Fruit fly (Drosophila melanogaster) whole organism, embryonic: ENCODE measurements around the gene waw.

Source experiments
- B-H2 ChIP-seq: fragments of 200-800 bp; sonication (Bioruptor generic); optimal IDR thresholded peaks from 2 replicates; lab custom pipeline; 2018; ENCODE audit warnings: missing biosample characterization, mild to moderate bottlenecking, missing genetic modification characterization
- Bgb ChIP-seq: fragments of 200-800 bp; sonication (Bioruptor generic); IDR thresholded peaks from 2 replicates; pipeline ENCODE4 v1.3.6; 2022; ENCODE audit warnings: missing biosample characterization, missing genetic modification characterization; ENCODE audit not compliant: partially characterized antibody
- Bteb2 ChIP-seq: fragments of 200-800 bp; sonication (Bioruptor generic); optimal IDR thresholded peaks from 2 replicates; lab custom pipeline; 2016; ENCODE audit warnings: missing biosample characterization, missing genetic modification characterization
- CG10543 ChIP-seq: fragments of 200-800 bp; sonication (Bioruptor generic); optimal IDR thresholded peaks from 3 replicates; lab custom pipeline; 2017; ENCODE audit warnings: missing biosample characterization, mild to moderate bottlenecking, missing genetic modification characterization, moderate library complexity
- CG12155 ChIP-seq: fragments of 200-800 bp; sonication (Bioruptor generic); optimal IDR thresholded peaks from 3 replicates; lab custom pipeline; 2016; ENCODE audit warnings: missing biosample characterization, missing genetic modification characterization
- CG12299 ChIP-seq: fragments of 200-800 bp; sonication (Bioruptor generic); optimal IDR thresholded peaks from 2 replicates; lab custom pipeline; 2018; ENCODE audit warnings: missing biosample characterization, mild to moderate bottlenecking, missing genetic modification characterization
- CG12942 ChIP-seq: fragments of 200-800 bp; sonication (Bioruptor generic); optimal IDR thresholded peaks from 3 replicates; lab custom pipeline; 2016; ENCODE audit warnings: missing biosample characterization, missing genetic modification characterization
- CG13624 ChIP-seq: fragments of 200-800 bp; sonication (Bioruptor generic); optimal IDR thresholded peaks from 2 replicates; lab custom pipeline; 2016; ENCODE audit warnings: missing biosample characterization, missing genetic modification characterization
- CG14860 ChIP-seq: fragments of 200-800 bp; sonication (Bioruptor generic); IDR thresholded peaks from 3 replicates; pipeline ENCODE4 v1.3.6; 2022; ENCODE audit warnings: missing biosample characterization, missing genetic modification characterization; ENCODE audit not compliant: partially characterized antibody
- CG17328 ChIP-seq: fragments of 200-800 bp; sonication (Bioruptor generic); IDR thresholded peaks from 2 replicates; pipeline ENCODE4 v1.3.6; 2022; ENCODE audit warnings: missing biosample characterization, missing genetic modification characterization
- CG18476 ChIP-seq: fragments of 200-800 bp; sonication (Bioruptor generic); optimal IDR thresholded peaks from 2 replicates; lab custom pipeline; 2016; ENCODE audit warnings: missing biosample characterization, mild to moderate bottlenecking, missing genetic modification characterization
- CG30403 ChIP-seq: fragments of 200-800 bp; sonication (Bioruptor generic); optimal IDR thresholded peaks from 3 replicates; lab custom pipeline; 2016; ENCODE audit warnings: missing biosample characterization, missing genetic modification characterization
- CG3281 ChIP-seq: fragments of 200-800 bp; sonication (Bioruptor generic); optimal IDR thresholded peaks from 3 replicates; lab custom pipeline; 2017; ENCODE audit warnings: missing biosample characterization, mild to moderate bottlenecking, missing genetic modification characterization
- CG6791 ChIP-seq: fragments of 200-800 bp; sonication (Bioruptor generic); IDR thresholded peaks from 3 replicates; pipeline ENCODE4 v1.3.6; 2022; ENCODE audit warnings: missing biosample characterization, missing genetic modification characterization; ENCODE audit not compliant: partially characterized antibody
- CG6854 ChIP-seq: fragments of 200-800 bp; sonication (Bioruptor generic); optimal IDR thresholded peaks from 3 replicates; lab custom pipeline; 2017; ENCODE audit warnings: missing biosample characterization, mild to moderate bottlenecking, missing genetic modification characterization
- CG7372 ChIP-seq: fragments of 200-800 bp; sonication (Bioruptor generic); IDR thresholded peaks from 2 replicates; pipeline ENCODE4 v1.3.6; 2022; ENCODE audit warnings: missing biosample characterization, missing genetic modification characterization
- CG9215 ChIP-seq: fragments of 200-800 bp; sonication (Bioruptor generic); IDR thresholded peaks from 2 replicates; pipeline ENCODE4 v1.3.6; 2022; ENCODE audit warnings: missing biosample characterization, missing genetic modification characterization
- CG9797 ChIP-seq: fragments of 200-800 bp; sonication (Bioruptor generic); optimal IDR thresholded peaks from 3 replicates; lab custom pipeline; 2018; ENCODE audit warnings: missing biosample characterization, mild to moderate bottlenecking, missing genetic modification characterization
- D ChIP-seq, 2 experiments: fragments of 200-800 bp in 1 of 2; fragments of >200 bp in 1 of 2; sonication (Bioruptor generic) in 1 of 2; optimal IDR thresholded peaks; 2 replicates in 1 of 2; 3 replicates in 1 of 2; lab custom pipeline; 2017; ENCODE audit warnings: mild to moderate bottlenecking in 1 of 2, missing biosample characterization in 1 of 2, missing genetic modification characterization in 1 of 2, missing genetic modification reagents in 1 of 2
- Dfd ChIP-seq, 2 experiments: fragments of >200 bp; optimal IDR thresholded peaks; 2 replicates each; lab custom pipeline; 2017; ENCODE audit warnings: missing biosample characterization in 2 of 2, missing genetic modification characterization in 2 of 2
- E2f2 ChIP-seq: fragments of 200-800 bp; sonication (Bioruptor generic); IDR thresholded peaks from 2 replicates; pipeline ENCODE4 v1.3.6; 2022; ENCODE audit warnings: missing biosample characterization, missing genetic modification characterization
- Ets97D ChIP-seq: fragments of 200-800 bp; sonication (Bioruptor generic); optimal IDR thresholded peaks from 3 replicates; lab custom pipeline; 2016; ENCODE audit warnings: missing biosample characterization, missing genetic modification characterization
- Hsf ChIP-seq: fragments of 200-800 bp; sonication (Bioruptor generic); optimal IDR thresholded peaks from 3 replicates; lab custom pipeline; 2016; ENCODE audit warnings: missing biosample characterization, missing genetic modification characterization
- Meics ChIP-seq: fragments of 200-800 bp; sonication (Bioruptor generic); optimal IDR thresholded peaks from 2 replicates; lab custom pipeline; 2017; ENCODE audit warnings: missing biosample characterization, mild to moderate bottlenecking, missing genetic modification characterization
- Ptx1 ChIP-seq: fragments of 200-800 bp; sonication (Bioruptor generic); IDR thresholded peaks from 2 replicates; pipeline ENCODE4 v1.3.6; 2022; ENCODE audit warnings: missing biosample characterization, missing genetic modification characterization
- Sin3A ChIP-seq: fragments of >200 bp; optimal IDR thresholded peaks from 2 replicates; lab custom pipeline; 2018
- Spps ChIP-seq: fragments of 200-800 bp; sonication (Bioruptor generic); optimal IDR thresholded peaks from 2 replicates; lab custom pipeline; 2018; ENCODE audit warnings: missing biosample characterization, mild to moderate bottlenecking, missing genetic modification characterization
- Stat92E ChIP-seq, 3 experiments: fragments of >200 bp in 2 of 3; fragments of 200-800 bp in 1 of 3; sonication (Bioruptor generic) in 1 of 3; optimal IDR thresholded peaks; 2 replicates each; lab custom pipeline; 2017 to 2019; ENCODE audit warnings: missing biosample characterization in 3 of 3, missing genetic modification characterization in 3 of 3, mild to moderate bottlenecking in 1 of 3, moderate library complexity in 1 of 3
- Trl ChIP-seq, 3 experiments: fragments of >200 bp in 2 of 3; fragments of 200-800 bp in 1 of 3; sonication (Bioruptor generic) in 1 of 3; optimal IDR thresholded peaks; 2 replicates in 1 of 3; 3 replicates in 2 of 3; lab custom pipeline; 2016 to 2017; ENCODE audit warnings: missing biosample characterization in 1 of 3, missing genetic modification characterization in 1 of 3
- Xrp1 ChIP-seq: fragments of 200-800 bp; sonication (Bioruptor generic); IDR thresholded peaks from 2 replicates; pipeline ENCODE4 v1.3.6; 2022; ENCODE audit warnings: missing biosample characterization, missing genetic modification characterization
- abd-A ChIP-seq: fragments of 200-800 bp; sonication (Bioruptor generic); optimal IDR thresholded peaks from 3 replicates; lab custom pipeline; 2019; ENCODE audit warnings: missing biosample characterization, mild to moderate bottlenecking, missing genetic modification characterization, moderate library complexity
- ac ChIP-seq: fragments of 200-800 bp; sonication (Bioruptor generic); optimal IDR thresholded peaks from 3 replicates; lab custom pipeline; 2017; ENCODE audit warnings: missing biosample characterization, mild to moderate bottlenecking, missing genetic modification characterization
- ara ChIP-seq: fragments of 200-800 bp; sonication (Bioruptor generic); IDR thresholded peaks from 2 replicates; pipeline ENCODE4 v1.3.6; 2022; ENCODE audit warnings: missing biosample characterization, missing genetic modification characterization
- bbx ChIP-seq: fragments of 200-800 bp; sonication (Bioruptor generic); IDR thresholded peaks from 2 replicates; pipeline ENCODE4 v1.3.6; 2022; ENCODE audit warnings: missing biosample characterization, missing genetic modification characterization; ENCODE audit not compliant: partially characterized antibody
- cas ChIP-seq: fragments of 200-800 bp; sonication (Bioruptor generic); IDR thresholded peaks from 2 replicates; pipeline ENCODE4 v1.3.6; 2022; ENCODE audit warnings: missing biosample characterization, missing genetic modification characterization
- cg ChIP-seq: fragments of 200-800 bp; sonication (Bioruptor generic); optimal IDR thresholded peaks from 3 replicates; lab custom pipeline; 2019; ENCODE audit warnings: missing biosample characterization, mild to moderate bottlenecking, missing genetic modification characterization, moderate library complexity
- hb ChIP-seq: fragments of 200-800 bp; sonication (Bioruptor generic); IDR thresholded peaks from 3 replicates; pipeline ENCODE4 v1.3.6; 2022; ENCODE audit warnings: missing biosample characterization, missing genetic modification characterization; ENCODE audit not compliant: partially characterized antibody
- hkb ChIP-seq, 2 experiments: fragments of 200-800 bp in 1 of 2; fragments of >200 bp in 1 of 2; sonication (Bioruptor generic) in 1 of 2; IDR thresholded peaks in 1 of 2; optimal IDR thresholded peaks in 1 of 2; 2 replicates each; pipeline versions ENCODE4 v1.3.6 to Lab custom; 2017 to 2022; ENCODE audit warnings: missing biosample characterization in 1 of 2, missing genetic modification characterization in 1 of 2
- ind ChIP-seq: fragments of 200-800 bp; sonication (Bioruptor generic); optimal IDR thresholded peaks from 3 replicates; lab custom pipeline; 2016; ENCODE audit warnings: missing biosample characterization, missing genetic modification characterization
- kah ChIP-seq: fragments of 200-800 bp; sonication (Bioruptor generic); optimal IDR thresholded peaks from 2 replicates; lab custom pipeline; 2018; ENCODE audit warnings: missing biosample characterization, mild to moderate bottlenecking, missing genetic modification characterization
- pan ChIP-seq, 4 experiments: fragments of >200 bp in 3 of 4; fragments of 200-800 bp in 1 of 4; sonication (Bioruptor generic) in 1 of 4; optimal IDR thresholded peaks in 3 of 4; IDR thresholded peaks in 1 of 4; 2 replicates each; pipeline versions ENCODE4 v1.3.6 to Lab custom; 2017 to 2022; ENCODE audit warnings: missing biosample characterization in 2 of 4, missing genetic modification characterization in 2 of 4, mixed read lengths in 1 of 4
- pb ChIP-seq: fragments of 200-800 bp; sonication (Bioruptor generic); optimal IDR thresholded peaks from 3 replicates; lab custom pipeline; 2016; ENCODE audit warnings: missing biosample characterization, missing genetic modification characterization
- phol ChIP-seq: fragments of 200-800 bp; sonication (Bioruptor generic); optimal IDR thresholded peaks from 3 replicates; lab custom pipeline; 2018; ENCODE audit warnings: missing biosample characterization, mild to moderate bottlenecking, missing genetic modification characterization, moderate library complexity
- psq ChIP-seq: fragments of 200-800 bp; sonication (Bioruptor generic); optimal IDR thresholded peaks from 2 replicates; lab custom pipeline; 2017; ENCODE audit warnings: missing biosample characterization, missing genetic modification characterization
- sima ChIP-seq: fragments of 200-800 bp; sonication (Bioruptor generic); optimal IDR thresholded peaks from 2 replicates; lab custom pipeline; 2016; ENCODE audit warnings: missing biosample characterization, missing genetic modification characterization
- sr ChIP-seq: fragments of 200-800 bp; sonication (Bioruptor generic); IDR thresholded peaks from 3 replicates; pipeline ENCODE4 v1.3.6; 2022; ENCODE audit warnings: missing biosample characterization, missing genetic modification characterization
- sug ChIP-seq: fragments of 200-800 bp; optimal IDR thresholded peaks from 2 replicates; lab custom pipeline; 2019; ENCODE audit warnings: missing biosample characterization, mild to moderate bottlenecking, missing genetic modification characterization, moderate library complexity
- unpg ChIP-seq: fragments of 200-800 bp; sonication (Bioruptor generic); optimal IDR thresholded peaks from 3 replicates; lab custom pipeline; 2018; ENCODE audit warnings: missing biosample characterization, mild to moderate bottlenecking, missing genetic modification characterization, moderate library complexity
- wdn ChIP-seq: fragments of 200-800 bp; sonication (Bioruptor generic); IDR thresholded peaks from 2 replicates; pipeline ENCODE4 v1.3.6; 2022; ENCODE audit warnings: missing biosample characterization, missing genetic modification characterization

waw gene

dm6 chrX:21315852-21316251 lies 47.0 kb upstream of the waw start, which contains the start of gene Rpt6 (continued):
- no peak for TF ChIP-seq CG6854 (GFP tag; lab: Kevin White, UChicago)
- no peak for TF ChIP-seq Xrp1
- peak; percentile 86 for TF ChIP-seq CG6791 (GFP tag; lab: Robert Waterston, UW)
- no peak for TF ChIP-seq CG3281 (GFP tag; lab: Kevin White, UChicago)
- TF ChIP-seq hkb (optimal IDR thresholded peaks at IDR 0.05; lab: Kevin White, UChicago), result no peak
- TF ChIP-seq hkb (GFP tag; IDR thresholded peaks at IDR 0.05; lab: Robert Waterston, UW), result no peak
- TF ChIP-seq CG13624, result peak; percentile 10
- no peak for TF ChIP-seq CG12942 (GFP tag; lab: Kevin White, UChicago)
- TF ChIP-seq wdn, result no peak
- no peak for TF ChIP-seq sima
- TF ChIP-seq Bgb (GFP tag; lab: Robert Waterston, UW), result peak; percentile 81
- no peak for TF ChIP-seq cas (GFP tag; lab: Robert Waterston, UW)
- TF ChIP-seq Trl (optimal IDR thresholded peaks at IDR 0.05; lab: Kevin White, UChicago), result no peak
- TF ChIP-seq Trl (GFP tag; optimal IDR thresholded peaks at IDR 0.05; lab: Kevin White, UChicago), result no peak
- no peak for TF ChIP-seq CG10543 (GFP tag; lab: Kevin White, UChicago)
- TF ChIP-seq pan (optimal IDR thresholded peaks at IDR 0.05; lab: Kevin White, UChicago), result no peak
- no peak for TF ChIP-seq pan (GFP tag; optimal IDR thresholded peaks at IDR 0.05 in 1 of 2, IDR thresholded peaks at IDR 0.05 in 1 of 2)
- TF ChIP-seq kah (GFP tag; lab: Kevin White, UChicago), result no peak
- no peak for TF ChIP-seq CG30403
- TF ChIP-seq ara (GFP tag; lab: Robert Waterston, UW), result no peak
- no peak for TF ChIP-seq CG9797 (GFP tag; lab: Kevin White, UChicago)
- TF ChIP-seq sr, result no peak
- TF ChIP-seq cg (GFP tag; lab: Kevin White, UChicago), result no peak
- no peak for TF ChIP-seq ind
- TF ChIP-seq pb (GFP tag; lab: Kevin White, UChicago), result no peak
- no peak for TF ChIP-seq CG12155 (GFP tag; lab: Kevin White, UChicago)
- no peak for TF ChIP-seq CG17328 (GFP tag; lab: Robert Waterston, UW)
- peak in 1 of 3 experiments; percentile 15 for TF ChIP-seq Stat92E (GFP tag; optimal IDR thresholded peaks at IDR 0.05; lab: Kevin White, UChicago)
- TF ChIP-seq Bteb2 (GFP tag; lab: Kevin White, UChicago), result no peak
- TF ChIP-seq Ptx1 (GFP tag; lab: Robert Waterston, UW), result no peak
- TF ChIP-seq Spps (tag; lab: Kevin White, UChicago), result no peak
- peak; percentile 77 for TF ChIP-seq bbx (GFP tag; lab: Robert Waterston, UW)
- TF ChIP-seq Dfd (GFP tag; optimal IDR thresholded peaks at IDR 0.05; lab: Kevin White, UChicago), result no peak
- no peak for TF ChIP-seq psq (GFP tag; lab: Kevin White, UChicago)
- peak; percentile 69 for TF ChIP-seq E2f2 (GFP tag; lab: Robert Waterston, UW)
- TF ChIP-seq CG12299, result no peak
- TF ChIP-seq Sin3A (lab: Kevin White, UChicago), result peak; percentile 7
- peak; percentile 60; the same call in 2 of the 3 replicates for TF ChIP-seq CG14860
- no peak for TF ChIP-seq abd-A (tag; lab: Kevin White, UChicago)
- TF ChIP-seq D (optimal IDR thresholded peaks at IDR 0.05; lab: Kevin White, UChicago), result no peak
- TF ChIP-seq D (GFP tag; optimal IDR thresholded peaks at IDR 0.05; lab: Kevin White, UChicago), result no peak
- TF ChIP-seq CG7372 (GFP tag; lab: Robert Waterston, UW), result no peak
- TF ChIP-seq sug (tag; lab: Kevin White, UChicago), result no peak
- TF ChIP-seq Hsf (GFP tag; lab: Kevin White, UChicago), result no peak
- peak; percentile 39 for TF ChIP-seq Ets97D
- no peak for TF ChIP-seq unpg (GFP tag; lab: Kevin White, UChicago)
- no peak for TF ChIP-seq Meics (GFP tag; lab: Kevin White, UChicago)
- TF ChIP-seq ac (GFP tag; lab: Kevin White, UChicago), result no peak
- TF ChIP-seq CG9215 (GFP tag; lab: Robert Waterston, UW), result no peak
- peak; percentile 47 for TF ChIP-seq phol (tag; lab: Kevin White, UChicago)
- peak; percentile 79 for TF ChIP-seq hb (GFP tag; lab: Robert Waterston, UW)
- no peak for TF ChIP-seq CG18476 (GFP tag; lab: Kevin White, UChicago)
- TF ChIP-seq B-H2 (GFP tag; lab: Kevin White, UChicago), result peak; percentile 18
